Fruit fly (Drosophila melanogaster) whole organism, prepupa: ENCODE results near the gene Rala.
A peak's percentile ranks its signal among the peaks of the same experiment; 100 is the strongest.

ENCODE experiments used
- Blimp-1 ChIP-seq: fragments of 200-800 bp; sonication (Bioruptor generic); optimal IDR thresholded peaks from 3 replicates; lab custom pipeline; 2017; ENCODE audit warnings: missing biosample characterization, missing genetic modification characterization, mild to moderate bottlenecking, moderate library complexity, missing genetic modification reagents
- CG10631 ChIP-seq: fragments of 200-800 bp; sonication (Bioruptor generic); optimal IDR thresholded peaks from 2 replicates; lab custom pipeline; 2016; ENCODE audit warnings: missing biosample characterization, missing genetic modification characterization
- CG10669 ChIP-seq: fragments of 200-800 bp; sonication (Bioruptor generic); optimal IDR thresholded peaks from 3 replicates; lab custom pipeline; 2018; ENCODE audit warnings: missing biosample characterization, mild to moderate bottlenecking, missing genetic modification characterization, moderate library complexity
- CG11294 ChIP-seq: fragments of 200-800 bp; sonication (Bioruptor generic); IDR thresholded peaks from 2 replicates; pipeline ENCODE4 v1.3.6; 2022; ENCODE audit warnings: missing biosample characterization, missing genetic modification characterization
- CG11762 ChIP-seq: fragments of 200-800 bp; sonication (Bioruptor generic); optimal IDR thresholded peaks from 3 replicates; lab custom pipeline; 2016; ENCODE audit warnings: missing biosample characterization, missing genetic modification characterization; ENCODE audit not compliant: insufficient read depth
- CG15336 ChIP-seq: fragments of 200-800 bp; sonication (Bioruptor generic); IDR thresholded peaks from 2 replicates; pipeline ENCODE4 v1.3.6; 2022; ENCODE audit warnings: missing biosample characterization, missing genetic modification characterization
- CG1621 ChIP-seq: fragments of 200-800 bp; sonication (Bioruptor generic); optimal IDR thresholded peaks from 3 replicates; lab custom pipeline; 2018; ENCODE audit warnings: missing biosample characterization, mild to moderate bottlenecking, missing genetic modification characterization
- CG16779 ChIP-seq: fragments of 200-800 bp; sonication (Bioruptor generic); optimal IDR thresholded peaks from 3 replicates; lab custom pipeline; 2017; ENCODE audit warnings: missing biosample characterization, mild to moderate bottlenecking, missing genetic modification characterization
- CG31627 ChIP-seq: fragments of 200-800 bp; sonication (Bioruptor generic); optimal IDR thresholded peaks from 3 replicates; lab custom pipeline; 2016; ENCODE audit warnings: missing biosample characterization, missing genetic modification characterization
- CG32006 ChIP-seq: fragments of 200-800 bp; sonication (Bioruptor generic); optimal IDR thresholded peaks from 3 replicates; lab custom pipeline; 2017; ENCODE audit warnings: missing biosample characterization, mild to moderate bottlenecking, missing genetic modification characterization
- CG34406 ChIP-seq: fragments of 200-800 bp; sonication (Bioruptor generic); optimal IDR thresholded peaks from 3 replicates; lab custom pipeline; 2016; ENCODE audit warnings: missing biosample characterization, missing genetic modification characterization
- CG3919 ChIP-seq: fragments of 200-800 bp; sonication (Bioruptor generic); optimal IDR thresholded peaks from 3 replicates; lab custom pipeline; 2016; ENCODE audit warnings: missing biosample characterization, missing genetic modification characterization
- CG6163 ChIP-seq: fragments of 200-800 bp; sonication (Bioruptor generic); IDR thresholded peaks from 3 replicates; pipeline ENCODE4 v1.3.6; 2022; ENCODE audit warnings: missing biosample characterization, missing genetic modification characterization
- CG6808 ChIP-seq: fragments of 200-800 bp; sonication (Bioruptor generic); optimal IDR thresholded peaks from 3 replicates; lab custom pipeline; 2017; ENCODE audit warnings: missing biosample characterization, missing genetic modification characterization, mild to moderate bottlenecking, moderate library complexity, missing genetic modification reagents
- CG6854 ChIP-seq: fragments of 200-800 bp; sonication (Bioruptor generic); optimal IDR thresholded peaks from 2 replicates; lab custom pipeline; 2017; ENCODE audit warnings: missing biosample characterization, mild to moderate bottlenecking, missing genetic modification characterization
- CG7368 ChIP-seq: fragments of 200-800 bp; sonication (Bioruptor generic); optimal IDR thresholded peaks from 3 replicates; lab custom pipeline; 2016; ENCODE audit warnings: missing biosample characterization, missing genetic modification characterization
- CG8119 ChIP-seq: fragments of 200-800 bp; sonication (Bioruptor generic); IDR thresholded peaks from 3 replicates; pipeline ENCODE4 v1.3.6; 2022; ENCODE audit warnings: missing biosample characterization, missing genetic modification characterization
- CG8319 ChIP-seq: fragments of 200-800 bp; sonication (Bioruptor generic); optimal IDR thresholded peaks from 3 replicates; lab custom pipeline; 2016; ENCODE audit warnings: missing biosample characterization, missing genetic modification characterization
- CG8632 ChIP-seq: fragments of 200-800 bp; sonication (Bioruptor generic); optimal IDR thresholded peaks from 3 replicates; lab custom pipeline; 2016; ENCODE audit warnings: missing biosample characterization, missing genetic modification characterization
- CG9139 ChIP-seq: fragments of 200-800 bp; sonication (Bioruptor generic); optimal IDR thresholded peaks from 3 replicates; lab custom pipeline; 2017; ENCODE audit warnings: missing biosample characterization, mild to moderate bottlenecking, missing genetic modification characterization
- Eip75B ChIP-seq: fragments of 200-800 bp; sonication (Bioruptor generic); optimal IDR thresholded peaks from 3 replicates; lab custom pipeline; 2016; ENCODE audit warnings: missing biosample characterization, missing genetic modification characterization
- Eip93F ChIP-seq: fragments of 200-800 bp; sonication (Bioruptor generic); optimal IDR thresholded peaks from 2 replicates; lab custom pipeline; 2016; ENCODE audit warnings: missing biosample characterization, mild to moderate bottlenecking, missing genetic modification characterization
- Ets21C ChIP-seq: fragments of 200-800 bp; sonication (Bioruptor generic); optimal IDR thresholded peaks from 3 replicates; lab custom pipeline; 2016; ENCODE audit warnings: missing biosample characterization, missing genetic modification characterization
- Ets96B ChIP-seq: fragments of 200-800 bp; optimal IDR thresholded peaks from 2 replicates; lab custom pipeline; 2019; ENCODE audit warnings: missing biosample characterization, mild to moderate bottlenecking, missing genetic modification characterization, moderate library complexity
- Hr38 ChIP-seq: sonication (Bioruptor generic); optimal IDR thresholded peaks from 2 replicates; lab custom pipeline; 2016; ENCODE audit warnings: missing biosample characterization, missing genetic modification characterization
- Hr39 ChIP-seq: fragments of 200-800 bp; sonication (Bioruptor generic); optimal IDR thresholded peaks from 2 replicates; lab custom pipeline; 2016; ENCODE audit warnings: missing biosample characterization, missing genetic modification characterization
- Met ChIP-seq: fragments of 200-800 bp; sonication (Bioruptor generic); optimal IDR thresholded peaks from 3 replicates; lab custom pipeline; 2016; ENCODE audit warnings: missing biosample characterization, missing genetic modification characterization
- OdsH ChIP-seq: fragments of 200-800 bp; sonication (Bioruptor generic); optimal IDR thresholded peaks from 3 replicates; lab custom pipeline; 2016; ENCODE audit warnings: missing biosample characterization, missing genetic modification characterization
- Smox ChIP-seq: fragments of 200-800 bp; sonication (Bioruptor generic); optimal IDR thresholded peaks from 3 replicates; lab custom pipeline; 2016; ENCODE audit warnings: missing biosample characterization, missing genetic modification characterization
- Sox102F ChIP-seq: fragments of 200-800 bp; sonication (Bioruptor generic); optimal IDR thresholded peaks from 2 replicates; lab custom pipeline; 2016; ENCODE audit warnings: missing biosample characterization, mild to moderate bottlenecking, missing genetic modification characterization
- Sox14 ChIP-seq: fragments of 200-800 bp; sonication (Bioruptor generic); optimal IDR thresholded peaks from 3 replicates; lab custom pipeline; 2016; ENCODE audit warnings: missing biosample characterization, missing genetic modification characterization
- Sox15 ChIP-seq: fragments of 200-800 bp; sonication (Bioruptor generic); optimal IDR thresholded peaks from 3 replicates; lab custom pipeline; 2016; ENCODE audit warnings: missing biosample characterization, missing genetic modification characterization
- achi ChIP-seq: fragments of 200-800 bp; sonication (Bioruptor generic); optimal IDR thresholded peaks from 3 replicates; lab custom pipeline; 2016; ENCODE audit warnings: missing biosample characterization, missing genetic modification characterization
- acj6 ChIP-seq: fragments of 200-800 bp; sonication (Bioruptor generic); optimal IDR thresholded peaks from 3 replicates; lab custom pipeline; 2016; ENCODE audit warnings: missing biosample characterization, missing genetic modification characterization
- dac ChIP-seq: fragments of 200-800 bp; sonication (Bioruptor generic); optimal IDR thresholded peaks from 2 replicates; lab custom pipeline; 2017; ENCODE audit warnings: missing biosample characterization, mild to moderate bottlenecking, missing genetic modification characterization
- dsx ChIP-seq: fragments of 200-800 bp; optimal IDR thresholded peaks from 3 replicates; lab custom pipeline; 2019; ENCODE audit warnings: missing biosample characterization, mild to moderate bottlenecking, missing genetic modification characterization, moderate library complexity; ENCODE audit not compliant: poor library complexity, severe bottlenecking
- eg ChIP-seq: fragments of 200-800 bp; sonication (Bioruptor generic); IDR thresholded peaks from 3 replicates; pipeline ENCODE4 v1.3.6; 2022; ENCODE audit warnings: missing biosample characterization, missing genetic modification characterization
- fd59A ChIP-seq: fragments of 200-800 bp; sonication (Bioruptor generic); optimal IDR thresholded peaks from 2 replicates; lab custom pipeline; 2017; ENCODE audit warnings: missing biosample characterization, mild to moderate bottlenecking, missing genetic modification characterization, missing genetic modification reagents
- fkh ChIP-seq: fragments of 200-800 bp; sonication (Bioruptor generic); optimal IDR thresholded peaks from 3 replicates; lab custom pipeline; 2017; ENCODE audit warnings: missing biosample characterization, mild to moderate bottlenecking, missing genetic modification characterization, moderate library complexity
- lz ChIP-seq: fragments of 200-800 bp; sonication (Bioruptor generic); optimal IDR thresholded peaks from 3 replicates; lab custom pipeline; 2016; ENCODE audit warnings: missing biosample characterization, missing genetic modification characterization
- net ChIP-seq: fragments of 200-800 bp; sonication (Bioruptor generic); optimal IDR thresholded peaks from 3 replicates; lab custom pipeline; 2016; ENCODE audit warnings: missing biosample characterization, missing genetic modification characterization
- pdm3 ChIP-seq: fragments of 200-800 bp; sonication (Bioruptor generic); optimal IDR thresholded peaks from 3 replicates; lab custom pipeline; 2016; ENCODE audit warnings: missing biosample characterization, missing genetic modification characterization
- salr ChIP-seq, 2 experiments: fragments of 200-800 bp; sonication (Bioruptor generic); optimal IDR thresholded peaks; 3 replicates each; lab custom pipeline; 2016 to 2018; ENCODE audit warnings: missing biosample characterization in 2 of 2, missing genetic modification characterization in 2 of 2, mild to moderate bottlenecking in 1 of 2
- spab ChIP-seq: fragments of 200-800 bp; sonication (Bioruptor generic); optimal IDR thresholded peaks from 2 replicates; lab custom pipeline; 2017; ENCODE audit warnings: missing biosample characterization, mild to moderate bottlenecking, missing genetic modification characterization, missing genetic modification reagents
- svp ChIP-seq: fragments of 200-800 bp; sonication (Bioruptor generic); peaks from one replicate; lab custom pipeline; 2016; ENCODE audit warnings: missing biosample characterization, missing genetic modification characterization
- topi ChIP-seq: fragments of 200-800 bp; sonication (Bioruptor generic); optimal IDR thresholded peaks from 3 replicates; lab custom pipeline; 2016; ENCODE audit warnings: missing biosample characterization, missing genetic modification characterization

Rala gene

dm6 chrX:3680703-3681270 is 38.6 kb downstream of the Rala start (continued):
- TF ChIP-seq CG31627 (GFP tag; lab: Kevin White, UChicago) (peak; percentile 77), lz (GFP tag; lab: Kevin White, UChicago) (peak; percentile 77), CG6808 (peak; percentile 61), Smox (GFP tag; lab: Kevin White, UChicago) (peak; percentile 78), salr (GFP tag; optimal IDR thresholded peaks at IDR 0.05; lab: Kevin White, UChicago) (peak; percentile 30 to 66), dsx (GFP tag; lab: Kevin White, UChicago) (peak; percentile 40), CG8119 (GFP tag; lab: Robert Waterston, UW) (peak; percentile 62), CG7368 (peak; percentile 22), CG32006 (GFP tag; lab: Kevin White, UChicago) (peak; percentile 67), Eip75B (GFP tag; lab: Kevin White, UChicago) (peak; percentile 73), CG8632 (peak; percentile 71), CG3919 (peak; percentile 72), CG6854 (GFP tag; lab: Kevin White, UChicago) (no peak), CG6163 (GFP tag; lab: Robert Waterston, UW) (peak; percentile 38; the same call in 2 of the 3 replicates), Ets21C (peak; percentile 59)

dm6 chrX:3679921-3680702 is 39.3 kb downstream of the Rala start:
- TF ChIP-seq topi (GFP tag; lab: Kevin White, UChicago): peak; percentile 57
- peak; percentile 37 for TF ChIP-seq Met
- TF ChIP-seq net (GFP tag; lab: Kevin White, UChicago): peak; percentile 66
- peak; percentile 24 for TF ChIP-seq pdm3
- peak; percentile 59 for TF ChIP-seq Hr39 (GFP tag; lab: Kevin White, UChicago)
- peak; percentile 44 for TF ChIP-seq OdsH
- peak; percentile 64 for TF ChIP-seq spab (GFP tag; lab: Kevin White, UChicago)
- peak; percentile 57 for TF ChIP-seq CG8632
- no peak for TF ChIP-seq CG8319 (GFP tag; lab: Kevin White, UChicago)
- peak; percentile 26 for TF ChIP-seq Ets96B (tag; lab: Kevin White, UChicago)
- TF ChIP-seq Eip93F: peak; percentile 59
- peak; percentile 88 for TF ChIP-seq CG16779
- peak; percentile 66 for TF ChIP-seq CG6854 (GFP tag; lab: Kevin White, UChicago)
- peak; percentile 8 for TF ChIP-seq CG10631 (GFP tag; lab: Kevin White, UChicago)
- TF ChIP-seq dac (GFP tag; lab: Kevin White, UChicago): no peak
- peak; percentile 73 for TF ChIP-seq CG15336 (GFP tag; lab: Robert Waterston, UW)
- TF ChIP-seq CG10669 (GFP tag; lab: Kevin White, UChicago): peak; percentile 32
- peak; percentile 17 for TF ChIP-seq Sox15 (GFP tag; lab: Kevin White, UChicago)
- peak; percentile 48 for TF ChIP-seq Eip75B (GFP tag; lab: Kevin White, UChicago)
- TF ChIP-seq Sox102F (GFP tag; lab: Kevin White, UChicago): peak; percentile 61
- TF ChIP-seq CG32006 (GFP tag; lab: Kevin White, UChicago): peak; percentile 54
- peak; percentile 57 for TF ChIP-seq Sox14
- peak; percentile 60 for TF ChIP-seq Blimp-1
- no peak for TF ChIP-seq CG3919
- TF ChIP-seq CG9139 (GFP tag; lab: Kevin White, UChicago): peak; percentile 91
- TF ChIP-seq CG11294 (GFP tag; lab: Robert Waterston, UW): no peak
- peak; percentile 58 for TF ChIP-seq CG31627 (GFP tag; lab: Kevin White, UChicago)
- peak; percentile 91 for TF ChIP-seq eg
- TF ChIP-seq svp (GFP tag; lab: Kevin White, UChicago): peak; percentile 99
- no peak for TF ChIP-seq acj6
- TF ChIP-seq fkh (GFP tag; lab: Kevin White, UChicago): no peak
- peak in 1 of 2 experiments; percentile 71 for TF ChIP-seq salr (GFP tag; optimal IDR thresholded peaks at IDR 0.05; lab: Kevin White, UChicago)
- TF ChIP-seq fd59A (GFP tag; lab: Kevin White, UChicago): no peak
- peak; percentile 28 for TF ChIP-seq achi
- TF ChIP-seq CG1621 (tag; lab: Kevin White, UChicago): peak; percentile 36
- peak; percentile 34 for TF ChIP-seq CG34406 (GFP tag; lab: Kevin White, UChicago)
- peak; percentile 90 for TF ChIP-seq CG6808
- TF ChIP-seq Hr38 (GFP tag; lab: Kevin White, UChicago): no peak
- TF ChIP-seq Ets21C: peak; percentile 49
- TF ChIP-seq CG11762 (GFP tag; lab: Kevin White, UChicago): peak; percentile 60
